Fruit fly (Drosophila melanogaster): Measurements from ENCODE around the gene CG45066.

- no peak for TF ChIP-seq Myc (optimal IDR thresholded peaks at IDR 0.05)
- no peak for TF ChIP-seq h (optimal IDR thresholded peaks at IDR 0.05)
- TF ChIP-seq ttk (optimal IDR thresholded peaks at IDR 0.05) = no peak
- no peak for TF ChIP-seq psq (optimal IDR thresholded peaks at IDR 0.05)
Measured at dm6 chr3L:3097598-3097880, 13.5 kb downstream of the CG45066 start.

Measured in Kc167 (cell line).